Fruit fly (Drosophila melanogaster): Measurements from ENCODE around the gene CG6683.

The CG6683 gene

DNA sequence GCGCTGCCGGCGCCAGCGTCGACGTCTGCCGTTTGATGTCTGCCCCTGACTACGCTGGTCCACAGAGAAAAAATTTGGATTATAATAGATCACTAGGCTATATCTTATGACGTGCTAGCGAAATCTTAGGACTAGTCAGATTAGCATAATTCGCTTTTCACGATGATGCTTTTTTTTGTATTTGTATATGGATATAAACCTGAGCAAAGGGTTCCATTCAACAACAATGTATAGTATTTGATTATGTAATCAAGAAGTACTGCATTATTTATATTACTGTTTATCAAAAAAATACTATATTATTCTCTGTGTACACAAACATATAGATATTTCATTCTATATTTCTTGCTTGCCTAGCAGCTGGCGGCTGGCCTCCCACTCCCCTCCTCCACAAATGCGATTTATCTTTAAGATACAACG is 32.4 kb upstream of the CG6683 start (continued):
- peak; percentile 75 for TF ChIP-seq CG15601 (tag; optimal IDR thresholded peaks at IDR 0.05)
- TF ChIP-seq chm (GFP tag; IDR thresholded peaks at IDR 0.05) = peak; percentile 33; the same call in 1 of the 2 replicates
- TF ChIP-seq Spps (tag; optimal IDR thresholded peaks at IDR 0.05) = peak; percentile 51
- TF ChIP-seq CG2712 (tag; optimal IDR thresholded peaks at IDR 0.05) = peak; percentile 90
- TF ChIP-seq Hey (tag; optimal IDR thresholded peaks at IDR 0.05) = peak; percentile 10
- peak; percentile 94 for TF ChIP-seq CoRest (tag; optimal IDR thresholded peaks at IDR 0.05)
- peak; percentile 68; the same call in 1 of the 2 replicates for TF ChIP-seq Nf-YA (GFP tag; IDR thresholded peaks at IDR 0.05)
- TF ChIP-seq ab (GFP tag; optimal IDR thresholded peaks at IDR 0.05) = peak; percentile 13
- peak; percentile 66 for TF ChIP-seq ap (GFP tag; IDR thresholded peaks at IDR 0.05)
- 0 out of 2 replicates have a peak, but pooled peaks have one; percentile 36 for TF ChIP-seq sens-2 (GFP tag; IDR thresholded peaks at IDR 0.05)
- TF ChIP-seq Sox100B (GFP tag; optimal IDR thresholded peaks at IDR 0.05) = peak; percentile 87
- TF ChIP-seq lov (optimal IDR thresholded peaks at IDR 0.05) = no peak
- 0 out of 3 replicates have a peak, but pooled peaks have one; percentile 33 for TF ChIP-seq lov (GFP tag; IDR thresholded peaks at IDR 0.05)
- TF ChIP-seq CG34224 (GFP tag; IDR thresholded peaks at IDR 0.05; ENCODE audit: partially characterized antibody) = no peak
- peak; percentile 72 for TF ChIP-seq CG7357 (GFP tag; IDR thresholded peaks at IDR 0.05)
- TF ChIP-seq CG7839 (tag; optimal IDR thresholded peaks at IDR 0.05) = peak; percentile 94
- no peak for TF ChIP-seq tll (GFP tag; optimal IDR thresholded peaks at IDR 0.05)
- peak; percentile 57 for TF ChIP-seq fd64A (GFP tag; optimal IDR thresholded peaks at IDR 0.05)
- TF ChIP-seq org-1 (GFP tag; optimal IDR thresholded peaks at IDR 0.05) = peak; percentile 79
- TF ChIP-seq B-H1 (GFP tag; IDR thresholded peaks at IDR 0.05) = peak; percentile 73
- TF ChIP-seq ssp (GFP tag; IDR thresholded peaks at IDR 0.05) = peak; percentile 63
- peak; percentile 88 for TF ChIP-seq BtbVII (GFP tag; optimal IDR thresholded peaks at IDR 0.05)
- peak; percentile 80 for TF ChIP-seq CG4424 (GFP tag; optimal IDR thresholded peaks at IDR 0.05)
- peak; percentile 79 for TF ChIP-seq klu (GFP tag; IDR thresholded peaks at IDR 0.05)
- peak; percentile 18 for TF ChIP-seq dm (GFP tag; optimal IDR thresholded peaks at IDR 0.05)
- TF ChIP-seq CG8281 (tag; optimal IDR thresholded peaks at IDR 0.05) = peak; percentile 78
- peak; percentile 49 for TF ChIP-seq MTF-1 (GFP tag; optimal IDR thresholded peaks at IDR 0.05; ENCODE audit: borderline replicate concordance)
- no peak for TF ChIP-seq pros (GFP tag; optimal IDR thresholded peaks at IDR 0.05)
- 0 out of 3 replicates have a peak, but pooled peaks have one; percentile 58 for TF ChIP-seq CG6175 (GFP tag; IDR thresholded peaks at IDR 0.05)
- TF ChIP-seq emc (GFP tag; optimal IDR thresholded peaks at IDR 0.05) = peak; percentile 27
- TF ChIP-seq Rx (GFP tag; IDR thresholded peaks at IDR 0.05) = peak; percentile 70
- peak; percentile 89 for TF ChIP-seq CG10147 (GFP tag; optimal IDR thresholded peaks at IDR 0.05)
- peak; percentile 35; the same call in 1 of the 2 replicates for TF ChIP-seq ro (GFP tag; IDR thresholded peaks at IDR 0.05)
- TF ChIP-seq hb (GFP tag; IDR thresholded peaks at IDR 0.05; ENCODE audit: partially characterized antibody) = no peak
- TF ChIP-seq Aef1 (GFP tag; IDR thresholded peaks at IDR 0.05) = peak; percentile 60; the same call in 2 of the 3 replicates
- TF ChIP-seq tio (GFP tag; optimal IDR thresholded peaks at IDR 0.05) = peak; percentile 88
- peak; percentile 36 for TF ChIP-seq Jarid2 (GFP tag; optimal IDR thresholded peaks at IDR 0.05)
- TF ChIP-seq PHDP (tag; optimal IDR thresholded peaks at IDR 0.05) = peak; percentile 90
- TF ChIP-seq CG13624 (GFP tag; optimal IDR thresholded peaks at IDR 0.05) = peak; percentile 78
- TF ChIP-seq HLH4C (GFP tag; IDR thresholded peaks at IDR 0.05; ENCODE audit: partially characterized antibody) = no peak
- no peak for TF ChIP-seq mld (GFP tag; IDR thresholded peaks at IDR 0.05; ENCODE audit: partially characterized antibody)
- peak; percentile 38 for TF ChIP-seq NC2α (GFP tag; optimal IDR thresholded peaks at IDR 0.05)
- TF ChIP-seq Sox102F (GFP tag; optimal IDR thresholded peaks at IDR 0.05) = peak; percentile 90
- peak; percentile 69 for TF ChIP-seq Nf-YB (GFP tag; optimal IDR thresholded peaks at IDR 0.05)
- peak; percentile 88 for TF ChIP-seq vvl (GFP tag; IDR thresholded peaks at IDR 0.05)
- peak; percentile 69 for TF ChIP-seq Antp (GFP tag; optimal IDR thresholded peaks at IDR 0.05)
- peak; percentile 50 for TF ChIP-seq CG2202 (tag; optimal IDR thresholded peaks at IDR 0.05)
- peak; percentile 82 for TF ChIP-seq az2 (GFP tag; optimal IDR thresholded peaks at IDR 0.05)
- peak; percentile 77 for TF ChIP-seq danr (GFP tag; IDR thresholded peaks at IDR 0.05)
- peak; percentile 69 for TF ChIP-seq ems (GFP tag; optimal IDR thresholded peaks at IDR 0.05)
